Fruit fly (Drosophila melanogaster) whole organism, embryonic: ENCODE results near the gene lark.
A peak's percentile ranks its signal among the peaks of the same experiment; 100 is the strongest.

Source experiments
- Antp ChIP-seq: fragments of 200-800 bp; sonication (Bioruptor generic); optimal IDR thresholded peaks from 3 replicates; lab custom pipeline; 2016; ENCODE audit warnings: missing biosample characterization, missing genetic modification characterization
- C15 ChIP-seq: fragments of 200-800 bp; sonication (Bioruptor generic); IDR thresholded peaks from 3 replicates; pipeline ENCODE4 v1.3.6; 2022; ENCODE audit warnings: missing biosample characterization, missing genetic modification characterization
- CG1024 ChIP-seq: fragments of 200-800 bp; sonication (Bioruptor generic); IDR thresholded peaks from 2 replicates; pipeline ENCODE4 v1.3.6; 2022; ENCODE audit warnings: missing biosample characterization, missing genetic modification characterization
- CG10321 ChIP-seq: fragments of 200-800 bp; sonication (Bioruptor generic); IDR thresholded peaks from 2 replicates; pipeline ENCODE4 v1.3.6; 2022; ENCODE audit warnings: missing biosample characterization, missing genetic modification characterization
- CG12236 ChIP-seq: fragments of 200-800 bp; sonication (Bioruptor generic); optimal IDR thresholded peaks from 2 replicates; lab custom pipeline; 2016; ENCODE audit warnings: missing biosample characterization, missing genetic modification characterization
- CG14050 ChIP-seq: fragments of 200-800 bp; sonication (Bioruptor generic); IDR thresholded peaks from 3 replicates; pipeline ENCODE4 v1.3.6; 2022; ENCODE audit warnings: missing biosample characterization, missing genetic modification characterization
- CG15479 ChIP-seq: fragments of 200-800 bp; sonication (Bioruptor generic); optimal IDR thresholded peaks from 3 replicates; lab custom pipeline; 2019; ENCODE audit warnings: missing biosample characterization, mild to moderate bottlenecking, missing genetic modification characterization, moderate library complexity
- CG16815 ChIP-seq: fragments of 200-800 bp; sonication (Bioruptor generic); optimal IDR thresholded peaks from 3 replicates; lab custom pipeline; 2017; ENCODE audit warnings: missing biosample characterization, mild to moderate bottlenecking, missing genetic modification characterization
- CG17359 ChIP-seq: fragments of 200-800 bp; sonication (Bioruptor generic); optimal IDR thresholded peaks from 3 replicates; lab custom pipeline; 2018; ENCODE audit warnings: missing biosample characterization, mild to moderate bottlenecking, missing genetic modification characterization, moderate library complexity
- CG18619 ChIP-seq: fragments of 200-800 bp; sonication (Bioruptor generic); optimal IDR thresholded peaks from 3 replicates; lab custom pipeline; 2017; ENCODE audit warnings: missing biosample characterization, mild to moderate bottlenecking, missing genetic modification characterization
- CG2199 ChIP-seq: fragments of 200-800 bp; sonication (Bioruptor generic); IDR thresholded peaks from 3 replicates; pipeline ENCODE4 v1.3.6; 2022; ENCODE audit warnings: missing biosample characterization, missing genetic modification characterization
- CG30403 ChIP-seq: fragments of 200-800 bp; sonication (Bioruptor generic); optimal IDR thresholded peaks from 3 replicates; lab custom pipeline; 2016; ENCODE audit warnings: missing biosample characterization, missing genetic modification characterization
- CG3065 ChIP-seq: fragments of 200-800 bp; sonication (Bioruptor generic); optimal IDR thresholded peaks from 2 replicates; lab custom pipeline; 2016; ENCODE audit warnings: missing biosample characterization, missing genetic modification characterization
- CG34224 ChIP-seq: fragments of 200-800 bp; sonication (Bioruptor generic); IDR thresholded peaks from 3 replicates; pipeline ENCODE4 v1.3.6; 2022; ENCODE audit warnings: missing biosample characterization, missing genetic modification characterization; ENCODE audit not compliant: partially characterized antibody
- CG3838 ChIP-seq: fragments of 200-800 bp; sonication (Bioruptor generic); optimal IDR thresholded peaks from 3 replicates; lab custom pipeline; 2016; ENCODE audit warnings: missing biosample characterization, missing genetic modification characterization
- CG4282 ChIP-seq: fragments of 200-800 bp; sonication (Bioruptor generic); optimal IDR thresholded peaks from 2 replicates; lab custom pipeline; 2016; ENCODE audit warnings: missing biosample characterization, missing genetic modification characterization
- CG4328 ChIP-seq: fragments of 200-800 bp; sonication (Bioruptor generic); optimal IDR thresholded peaks from 3 replicates; lab custom pipeline; 2017; ENCODE audit warnings: missing biosample characterization, missing genetic modification reagents, missing genetic modification characterization
- CG6765 ChIP-seq: fragments of 200-800 bp; sonication (Bioruptor generic); optimal IDR thresholded peaks from 3 replicates; lab custom pipeline; 2017; ENCODE audit warnings: missing biosample characterization, mild to moderate bottlenecking, missing genetic modification characterization
- CG6854 ChIP-seq: fragments of 200-800 bp; sonication (Bioruptor generic); optimal IDR thresholded peaks from 3 replicates; lab custom pipeline; 2017; ENCODE audit warnings: missing biosample characterization, mild to moderate bottlenecking, missing genetic modification characterization
- CG7987 ChIP-seq: fragments of 200-800 bp; sonication (Bioruptor generic); optimal IDR thresholded peaks from 2 replicates; lab custom pipeline; 2018; ENCODE audit warnings: missing biosample characterization, mild to moderate bottlenecking, missing genetic modification characterization, moderate library complexity
- CG8089 ChIP-seq: fragments of 200-800 bp; sonication (Bioruptor generic); optimal IDR thresholded peaks from 3 replicates; lab custom pipeline; 2016; ENCODE audit warnings: missing biosample characterization, missing genetic modification characterization
- CG8765 ChIP-seq: fragments of 200-800 bp; sonication (Bioruptor generic); IDR thresholded peaks from 2 replicates; pipeline ENCODE4 v1.3.6; 2022; ENCODE audit warnings: missing biosample characterization, missing genetic modification characterization
- CG9727 ChIP-seq: fragments of 200-800 bp; sonication (Bioruptor generic); optimal IDR thresholded peaks from 3 replicates; lab custom pipeline; 2017; ENCODE audit warnings: missing biosample characterization, mild to moderate bottlenecking, missing genetic modification characterization
- E2f1 ChIP-seq: fragments of 200-800 bp; sonication (Bioruptor generic); IDR thresholded peaks from 2 replicates; pipeline ENCODE4 v1.3.6; 2022; ENCODE audit warnings: missing biosample characterization, missing genetic modification characterization
- Lpt ChIP-seq: fragments of >200 bp; optimal IDR thresholded peaks from 2 replicates; lab custom pipeline; 2018; ENCODE audit warnings: missing biosample characterization, missing genetic modification characterization
- MTF-1 ChIP-seq: fragments of 200-800 bp; sonication (Bioruptor generic); optimal IDR thresholded peaks from 2 replicates; lab custom pipeline; 2018; ENCODE audit warnings: missing biosample characterization, mild to moderate bottlenecking, missing genetic modification characterization, borderline replicate concordance
- NC2β ChIP-seq: fragments of 200-800 bp; sonication (Bioruptor generic); optimal IDR thresholded peaks from 2 replicates; lab custom pipeline; 2016; ENCODE audit warnings: missing biosample characterization, missing genetic modification characterization
- Rx ChIP-seq: fragments of 200-800 bp; sonication (Bioruptor generic); IDR thresholded peaks from 2 replicates; pipeline ENCODE4 v1.3.6; 2022; ENCODE audit warnings: missing biosample characterization, missing genetic modification characterization
- Ssrp ChIP-seq: fragments of 200-800 bp; sonication (Bioruptor generic); optimal IDR thresholded peaks from 2 replicates; lab custom pipeline; 2018; ENCODE audit warnings: missing biosample characterization, mild to moderate bottlenecking, missing genetic modification characterization, moderate library complexity
- TFAM ChIP-seq: fragments of 200-800 bp; sonication (Bioruptor generic); optimal IDR thresholded peaks from 2 replicates; lab custom pipeline; 2017; ENCODE audit warnings: missing biosample characterization, missing genetic modification characterization, inconsistent platforms
- Vsx1 ChIP-seq: fragments of 200-800 bp; sonication (Bioruptor generic); optimal IDR thresholded peaks from 2 replicates; lab custom pipeline; 2017; ENCODE audit warnings: missing biosample characterization, mild to moderate bottlenecking, missing genetic modification characterization, missing genetic modification reagents
- ato ChIP-seq: fragments of 200-800 bp; sonication (Bioruptor generic); IDR thresholded peaks from 2 replicates; pipeline ENCODE4 v1.3.6; 2022; ENCODE audit warnings: missing biosample characterization, missing genetic modification characterization; ENCODE audit not compliant: partially characterized antibody
- cato ChIP-seq: fragments of 200-800 bp; sonication (Bioruptor generic); optimal IDR thresholded peaks from 2 replicates; lab custom pipeline; 2016; ENCODE audit warnings: missing biosample characterization, missing genetic modification characterization, borderline replicate concordance
- chinmo ChIP-seq: fragments of 200-800 bp; sonication (Bioruptor generic); IDR thresholded peaks from 4 replicates; pipeline ENCODE4 v1.3.6; 2022; ENCODE audit warnings: missing biosample characterization, missing genetic modification characterization; ENCODE audit not compliant: partially characterized antibody
- croc ChIP-seq: fragments of 200-800 bp; sonication (Bioruptor generic); conservative IDR thresholded peaks from 3 replicates; pipeline ENCODE4 v1.3.6; 2022; ENCODE audit warnings: missing biosample characterization, missing genetic modification characterization
- da ChIP-seq: fragments of 200-800 bp; sonication (Bioruptor generic); optimal IDR thresholded peaks from 2 replicates; lab custom pipeline; 2016; ENCODE audit warnings: missing biosample characterization, missing genetic modification characterization
- ems ChIP-seq: fragments of 200-800 bp; sonication (Bioruptor generic); optimal IDR thresholded peaks from 3 replicates; lab custom pipeline; 2016; ENCODE audit warnings: missing biosample characterization, missing genetic modification characterization
- fd3F ChIP-seq: fragments of 200-800 bp; sonication (Bioruptor generic); optimal IDR thresholded peaks from 2 replicates; lab custom pipeline; 2018; ENCODE audit warnings: missing biosample characterization, mild to moderate bottlenecking, missing genetic modification characterization, moderate library complexity
- gem ChIP-seq: fragments of 200-800 bp; sonication (Bioruptor generic); optimal IDR thresholded peaks from 2 replicates; lab custom pipeline; 2019; ENCODE audit warnings: missing biosample characterization, mild to moderate bottlenecking, missing genetic modification characterization, moderate library complexity
- gfzf ChIP-seq: fragments of 200-800 bp; sonication (Bioruptor generic); optimal IDR thresholded peaks from 2 replicates; lab custom pipeline; 2016; ENCODE audit warnings: missing biosample characterization, mild to moderate bottlenecking, missing genetic modification characterization, moderate library complexity
- klu ChIP-seq: fragments of 200-800 bp; sonication (Bioruptor generic); IDR thresholded peaks from 2 replicates; pipeline ENCODE4 v1.3.6; 2022; ENCODE audit warnings: missing biosample characterization, missing genetic modification characterization
- mld ChIP-seq: fragments of 200-800 bp; sonication (Bioruptor generic); IDR thresholded peaks from 3 replicates; pipeline ENCODE4 v1.3.6; 2022; ENCODE audit warnings: missing biosample characterization, missing genetic modification characterization; ENCODE audit not compliant: partially characterized antibody
- odd ChIP-seq: fragments of 200-800 bp; sonication (Bioruptor generic); optimal IDR thresholded peaks from 2 replicates; lab custom pipeline; 2017; ENCODE audit warnings: missing biosample characterization, mild to moderate bottlenecking, missing genetic modification characterization
- peb ChIP-seq: fragments of 200-800 bp; sonication (Bioruptor generic); IDR thresholded peaks from 2 replicates; pipeline ENCODE4 v1.3.6; 2022; ENCODE audit warnings: missing biosample characterization, missing genetic modification characterization
- pzg ChIP-seq: fragments of 200-800 bp; sonication (Bioruptor generic); optimal IDR thresholded peaks from 3 replicates; lab custom pipeline; 2018; ENCODE audit warnings: missing biosample characterization, mild to moderate bottlenecking, missing genetic modification characterization, moderate library complexity
- sd ChIP-seq: fragments of 200-800 bp; sonication (Bioruptor generic); optimal IDR thresholded peaks from 3 replicates; lab custom pipeline; 2018; ENCODE audit warnings: missing biosample characterization, mild to moderate bottlenecking, missing genetic modification characterization, moderate library complexity
- sens ChIP-seq: fragments of 200-800 bp; sonication (Bioruptor generic); peaks from one replicate; lab custom pipeline; 2016; ENCODE audit warnings: missing biosample characterization, missing genetic modification characterization
- sna ChIP-seq: fragments of 200-800 bp; sonication (Bioruptor generic); IDR thresholded peaks from 2 replicates; pipeline ENCODE4 v1.3.6; 2022; ENCODE audit warnings: missing biosample characterization, missing genetic modification characterization; ENCODE audit not compliant: partially characterized antibody
- stc ChIP-seq: fragments of 200-800 bp; sonication (Bioruptor generic); IDR thresholded peaks from 2 replicates; pipeline ENCODE4 v1.3.6; 2022; ENCODE audit warnings: missing biosample characterization, missing genetic modification characterization
- vfl ChIP-seq: fragments of 200-800 bp; sonication (Bioruptor generic); optimal IDR thresholded peaks from 2 replicates; lab custom pipeline; 2016; ENCODE audit warnings: missing biosample characterization, missing genetic modification characterization
- zfh1 ChIP-seq: fragments of 200-800 bp; sonication (Bioruptor generic); IDR thresholded peaks from 3 replicates; pipeline ENCODE4 v1.3.6; 2022; ENCODE audit warnings: missing biosample characterization, missing genetic modification characterization

The lark gene

dm6 chr3L:7370231-7370882 is 31.3 kb downstream of the lark start (continued):
- TF ChIP-seq CG3065 (GFP tag; lab: Kevin White, UChicago), result no peak
- TF ChIP-seq CG2199 (GFP tag; lab: Robert Waterston, UW), result peak; percentile 87
- no peak for TF ChIP-seq sna
- no peak for TF ChIP-seq croc (GFP tag; lab: Robert Waterston, UW)
- no peak for TF ChIP-seq CG14050
- no peak for TF ChIP-seq CG4328 (GFP tag; lab: Kevin White, UChicago)
- TF ChIP-seq sens, result peak; percentile 53
- TF ChIP-seq pzg (GFP tag; lab: Kevin White, UChicago), result peak; percentile 12
- no peak for TF ChIP-seq CG17359
- TF ChIP-seq Antp, result no peak
- TF ChIP-seq fd3F (GFP tag; lab: Kevin White, UChicago), result no peak
- TF ChIP-seq CG10321 (GFP tag; lab: Robert Waterston, UW), result peak; percentile 96
- no peak for TF ChIP-seq Rx
- TF ChIP-seq gfzf, result no peak
- no peak for TF ChIP-seq CG6765 (GFP tag; lab: Kevin White, UChicago)
- TF ChIP-seq odd (GFP tag; lab: Kevin White, UChicago), result no peak
- no peak for TF ChIP-seq CG6854 (GFP tag; lab: Kevin White, UChicago)
- TF ChIP-seq gem (tag; lab: Kevin White, UChicago), result no peak
- no peak for TF ChIP-seq Vsx1
- TF ChIP-seq CG16815, result no peak
- no peak for TF ChIP-seq CG34224 (GFP tag; lab: Robert Waterston, UW)
- no peak for TF ChIP-seq mld (GFP tag; lab: Robert Waterston, UW)
- no peak for TF ChIP-seq CG30403 (GFP tag; lab: Kevin White, UChicago)
- no peak for TF ChIP-seq CG18619 (GFP tag; lab: Kevin White, UChicago)
- TF ChIP-seq peb, result no peak
- TF ChIP-seq Lpt, result no peak
- TF ChIP-seq chinmo (GFP tag; lab: Robert Waterston, UW), result peak; percentile 87
- no peak for TF ChIP-seq E2f1 (GFP tag; lab: Robert Waterston, UW)
- TF ChIP-seq CG12236, result no peak
- no peak for TF ChIP-seq cato (GFP tag; lab: Kevin White, UChicago)
- peak; percentile 47 for TF ChIP-seq da (GFP tag; lab: Kevin White, UChicago)
- no peak for TF ChIP-seq ems
- no peak for TF ChIP-seq CG1024 (GFP tag; lab: Robert Waterston, UW)
- TF ChIP-seq CG8765 (GFP tag; lab: Robert Waterston, UW), result no peak
- TF ChIP-seq CG8089 (GFP tag; lab: Kevin White, UChicago), result no peak
- TF ChIP-seq Ssrp, result no peak
- no peak for TF ChIP-seq C15 (GFP tag; lab: Robert Waterston, UW)
- no peak for TF ChIP-seq klu (GFP tag; lab: Robert Waterston, UW)
- peak; percentile 22 for TF ChIP-seq CG7987 (GFP tag; lab: Kevin White, UChicago)
- peak; percentile 99 for TF ChIP-seq sd (tag; lab: Kevin White, UChicago)
- TF ChIP-seq NC2β (GFP tag; lab: Kevin White, UChicago), result no peak
- TF ChIP-seq CG9727, result no peak
- no peak for TF ChIP-seq zfh1 (GFP tag; lab: Robert Waterston, UW)
- 0 out of 2 replicates have a peak, but pooled peaks have one; percentile 24 for TF ChIP-seq ato (GFP tag; lab: Robert Waterston, UW)
- no peak for TF ChIP-seq MTF-1 (GFP tag; lab: Kevin White, UChicago)
- peak; percentile 43 for TF ChIP-seq CG15479 (GFP tag; lab: Kevin White, UChicago)
- TF ChIP-seq TFAM, result no peak
- no peak for TF ChIP-seq CG3838 (GFP tag; lab: Kevin White, UChicago)
- no peak for TF ChIP-seq vfl (GFP tag; lab: Kevin White, UChicago)
- TF ChIP-seq CG4282 (GFP tag; lab: Kevin White, UChicago), result no peak
- no peak for TF ChIP-seq stc (GFP tag; lab: Robert Waterston, UW)
